Fruit fly (Drosophila melanogaster) whole organism, pupa: Measurements from ENCODE around the gene CG42327.

Source experiments
- CG10348 ChIP-seq: fragments of 200-800 bp; sonication (Bioruptor generic); IDR thresholded peaks from 2 replicates; pipeline ENCODE4 v1.3.6; 2022; ENCODE audit warnings: missing biosample characterization, missing genetic modification characterization
- CG12605 ChIP-seq: fragments of 200-800 bp; sonication (Bioruptor generic); IDR thresholded peaks from 2 replicates; pipeline ENCODE4 v1.3.6; 2022; ENCODE audit warnings: missing biosample characterization, missing genetic modification characterization
- CG14655 ChIP-seq: fragments of 200-800 bp; sonication (Bioruptor generic); optimal IDR thresholded peaks from 3 replicates; lab custom pipeline; 2017; ENCODE audit warnings: mild to moderate bottlenecking, missing biosample characterization, missing genetic modification reagents, missing genetic modification characterization
- Pif1B ChIP-seq: fragments of 200-800 bp; sonication (Bioruptor generic); optimal IDR thresholded peaks from 3 replicates; lab custom pipeline; 2016; ENCODE audit warnings: missing biosample characterization, missing genetic modification characterization
- rn ChIP-seq: fragments of 200-800 bp; sonication (Bioruptor generic); IDR thresholded peaks from 2 replicates; pipeline ENCODE4 v1.3.6; 2022; ENCODE audit warnings: missing biosample characterization, missing genetic modification characterization

DNA sequence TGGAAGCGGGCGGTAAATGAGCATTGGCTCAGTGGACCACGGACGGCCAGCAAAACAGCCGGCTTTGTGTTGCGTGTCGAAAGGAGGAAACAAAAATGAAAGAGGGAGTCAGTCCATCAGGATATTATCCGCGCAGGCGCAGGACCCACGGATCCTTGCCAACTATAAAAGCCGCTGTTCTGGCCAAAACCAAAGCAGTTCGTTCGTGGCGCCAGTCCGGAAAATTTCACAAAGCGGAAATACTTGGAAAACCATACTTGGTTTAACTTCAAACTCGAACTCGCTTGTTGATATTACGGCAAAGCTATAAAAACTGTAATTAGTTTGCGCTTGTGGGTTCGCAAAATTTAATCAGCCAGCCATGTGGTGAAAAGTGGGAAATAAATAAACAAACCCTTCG is 65.6 kb downstream of the CG42327 start, which contains the start of gene CG12594:
- TF ChIP-seq Pif1B: no peak
- no peak for TF ChIP-seq CG12605 (GFP tag; lab: Robert Waterston, UW)
- TF ChIP-seq CG10348 (GFP tag; lab: Robert Waterston, UW): no peak
- TF ChIP-seq rn: no peak
- TF ChIP-seq CG14655 (GFP tag; lab: Kevin White, UChicago): no peak
